Worm (Caenorhabditis elegans) whole organism, late embryonic: ENCODE results near the gene T22C8.1.

Experiments
- Y22D7AL.16 ChIP-seq: sonication (generic microtip); optimal IDR thresholded peaks from 2 replicates; lab custom pipeline; 2016; ENCODE audit warnings: missing genetic modification characterization, missing compliant biosample characterization
- fkh-10 ChIP-seq: fragments of 150-350 bp; optimal IDR thresholded peaks from 2 replicates; lab custom pipeline; 2014; ENCODE audit warnings: missing biosample characterization, missing genetic modification reagents, missing genetic modification characterization
- nhr-11 ChIP-seq: fragments of 150-350 bp; optimal IDR thresholded peaks from 2 replicates; lab custom pipeline; 2014; ENCODE audit warnings: missing biosample characterization, missing genetic modification characterization
- pha-4 ChIP-seq: fragments of 150-350 bp; optimal IDR thresholded peaks from 2 replicates; lab custom pipeline; 2018; ENCODE audit warnings: missing biosample characterization, missing genetic modification reagents, missing genetic modification characterization
- ref-2 ChIP-seq: sonication (generic microtip); optimal IDR thresholded peaks from 2 replicates; lab custom pipeline; 2016; ENCODE audit warnings: missing genetic modification characterization, missing compliant biosample characterization
- sox-4 ChIP-seq: sonication (generic microtip); optimal IDR thresholded peaks from 2 replicates; lab custom pipeline; 2017; ENCODE audit warnings: mild to moderate bottlenecking, missing genetic modification characterization, inconsistent platforms, missing compliant biosample characterization
- tbx-2 ChIP-seq: sonication (generic microtip); optimal IDR thresholded peaks from 2 replicates; lab custom pipeline; 2016; ENCODE audit warnings: missing genetic modification characterization, missing compliant biosample characterization

ce11 chrII:8570977-8571376 is 41.6 kb upstream of the T22C8.1 start, which contains the start of gene bcs-1:
- TF ChIP-seq nhr-11 (no peak), pha-4 (tag; lab: Kevin White, UChicago) (no peak), sox-4 (tag; lab: Kevin White, UChicago) (no peak), Y22D7AL.16 (no peak), tbx-2 (no peak), fkh-10 (GFP tag; lab: Kevin White, UChicago) (no peak), ref-2 (tag; lab: Kevin White, UChicago) (no peak)
